Fruit fly (Drosophila melanogaster): ENCODE measurements around the gene Spag1.

The Spag1 gene

dm6 chr3R:26912615-26913014 lies 35.0 kb upstream of the Spag1 start, which contains the start of gene Ets97D (continued):
- TF ChIP-seq Lhr (GFP tag; optimal IDR thresholded peaks at IDR 0.05) (peak; percentile 44), CG8924 (tag; optimal IDR thresholded peaks at IDR 0.05) (peak; percentile 63), gro (GFP tag; optimal IDR thresholded peaks at IDR 0.05) (peak; percentile 34), nom (GFP tag; optimal IDR thresholded peaks at IDR 0.05) (no peak), Med (GFP tag) (peak; percentile 68), CG4617 (GFP tag; optimal IDR thresholded peaks at IDR 0.05; ENCODE audit: borderline replicate concordance) (peak; percentile 94), CG2116 (GFP tag; optimal IDR thresholded peaks at IDR 0.05) (peak; percentile 69), p53 (GFP tag; optimal IDR thresholded peaks at IDR 0.05) (peak; percentile 1), CG18262 (tag; optimal IDR thresholded peaks at IDR 0.05) (no peak), CG8765 (GFP tag; IDR thresholded peaks at IDR 0.05) (no peak), ab (GFP tag; optimal IDR thresholded peaks at IDR 0.05) (no peak), YL-1 (GFP tag; optimal IDR thresholded peaks at IDR 0.05) (peak; percentile 82), CG2712 (tag; optimal IDR thresholded peaks at IDR 0.05) (peak; percentile 29), BEAF-32 (GFP tag; optimal IDR thresholded peaks at IDR 0.05) (peak; percentile 37), oc (tag; optimal IDR thresholded peaks at IDR 0.05) (no peak), B-H2 (GFP tag; optimal IDR thresholded peaks at IDR 0.05) (peak; percentile 25), dm (GFP tag; optimal IDR thresholded peaks at IDR 0.05) (peak; percentile 79), Neu2 (GFP tag; optimal IDR thresholded peaks at IDR 0.05; ENCODE audit: borderline replicate concordance) (no peak), E2f2 (GFP tag; IDR thresholded peaks at IDR 0.05) (peak; percentile 100), Dll (GFP tag; IDR thresholded peaks at IDR 0.05; ENCODE audit: partially characterized antibody) (peak; percentile 43; the same call in 2 of the 4 replicates), br (optimal IDR thresholded peaks at IDR 0.05) (no peak), CG10267 (tag; optimal IDR thresholded peaks at IDR 0.05) (peak; percentile 43), CG14667 (GFP tag; IDR thresholded peaks at IDR 0.05) (no peak), nmo (GFP tag; optimal IDR thresholded peaks at IDR 0.05) (peak; percentile 22), Sin3A (optimal IDR thresholded peaks at IDR 0.05) (peak; percentile 42), insv (GFP tag; optimal IDR thresholded peaks at IDR 0.05) (peak in 1 of 2 experiments; percentile 42), hb (GFP tag; IDR thresholded peaks at IDR 0.05; ENCODE audit: partially characterized antibody) (no peak), ssp (GFP tag; IDR thresholded peaks at IDR 0.05) (no peak), nerfin-2 (GFP tag; IDR thresholded peaks at IDR 0.05; ENCODE audit: partially characterized antibody) (peak; percentile 26; the same call in 1 of the 2 replicates), sens (GFP tag) (peak; percentile 77), Opbp (GFP tag; IDR thresholded peaks at IDR 0.05; ENCODE audit: partially characterized antibody) (peak; percentile 59; the same call in 1 of the 3 replicates), pzg (GFP tag; optimal IDR thresholded peaks at IDR 0.05) (peak; percentile 95), CG12391 (tag; optimal IDR thresholded peaks at IDR 0.05) (peak; percentile 16), Dp (GFP tag; optimal IDR thresholded peaks at IDR 0.05) (peak; percentile 100), pfk (GFP tag; optimal IDR thresholded peaks at IDR 0.05) (no peak), phol (tag; optimal IDR thresholded peaks at IDR 0.05) (peak; percentile 12), CG11398 (GFP tag; optimal IDR thresholded peaks at IDR 0.05) (no peak), CG7928 (GFP tag; optimal IDR thresholded peaks at IDR 0.05) (peak; percentile 97), Pdp1 (GFP tag; optimal IDR thresholded peaks at IDR 0.05) (peak in 1 of 2 experiments; percentile 31), CG11504 (tag; optimal IDR thresholded peaks at IDR 0.05) (peak; percentile 4), kah (GFP tag; optimal IDR thresholded peaks at IDR 0.05) (peak; percentile 75), ERR (GFP tag; optimal IDR thresholded peaks at IDR 0.05) (no peak), Elba2 (GFP tag; optimal IDR thresholded peaks at IDR 0.05) (peak; percentile 94), MESR4 (GFP tag; optimal IDR thresholded peaks at IDR 0.05) (peak; percentile 61), dysf (GFP tag; IDR thresholded peaks at IDR 0.05) (no peak), CG3847 (GFP tag; IDR thresholded peaks at IDR 0.05) (peak; percentile 65), Ets65A (GFP tag) (no peak), Ets97D (GFP tag; optimal IDR thresholded peaks at IDR 0.05) (peak; percentile 84), gfzf (GFP tag; optimal IDR thresholded peaks at IDR 0.05) (peak; percentile 95), CG17186 (GFP tag; optimal IDR thresholded peaks at IDR 0.05) (peak; percentile 2)
